Fruit fly (Drosophila melanogaster) S2 (cell line): ENCODE results near the gene Agpat1.

ENCODE experiments used
- CG8478 ChIP-seq: fragments of >200 bp; optimal IDR thresholded peaks from 2 replicates; lab custom pipeline; 2018
- CTCF ChIP-seq, 2 experiments: fragments of >200 bp; optimal IDR thresholded peaks; 2 replicates each; lab custom pipeline; 2018

- TF ChIP-seq CG8478 (lab: Kevin White, UChicago) (no peak), CTCF (optimal IDR thresholded peaks at IDR 0.05; lab: Kevin White, UChicago) (no peak)
Measured at dm6 chrX:12748967-12749366, 16.1 kb upstream of the Agpat1 start.
